Fruit fly (Drosophila melanogaster) ovary, adult (tissue): ENCODE measurements around the gene Elal.

Experiments
- CG17801 ChIP-seq: fragments of 200-800 bp; optimal IDR thresholded peaks from 2 replicates; lab custom pipeline; 2019; ENCODE audit warnings: missing biosample characterization, mild to moderate bottlenecking, missing genetic modification characterization, moderate library complexity; ENCODE audit not compliant: partially characterized antibody

Gene Elal

DNA sequence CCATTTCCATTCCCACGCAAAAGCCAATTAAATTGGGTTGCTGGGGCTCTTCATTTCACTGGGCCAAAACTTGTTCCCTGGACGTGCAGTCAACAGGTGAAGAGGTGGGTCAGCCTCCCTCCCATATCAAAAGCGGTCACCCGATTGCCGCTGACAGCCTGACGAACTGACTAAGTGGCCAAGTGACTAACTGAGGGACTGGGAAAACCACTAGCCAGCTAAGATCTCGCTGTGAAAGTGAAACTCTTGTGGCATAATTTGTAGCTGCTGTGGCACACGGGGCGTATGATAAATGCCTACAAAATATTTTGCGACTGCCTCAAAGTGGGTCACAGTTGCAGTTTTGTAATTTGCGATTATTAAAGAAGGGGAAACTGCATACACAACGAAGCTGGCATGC lies 23.3 kb downstream of the Elal start:
- no peak for TF ChIP-seq CG17801 (GFP tag; lab: Kevin White, UChicago)

DNA sequence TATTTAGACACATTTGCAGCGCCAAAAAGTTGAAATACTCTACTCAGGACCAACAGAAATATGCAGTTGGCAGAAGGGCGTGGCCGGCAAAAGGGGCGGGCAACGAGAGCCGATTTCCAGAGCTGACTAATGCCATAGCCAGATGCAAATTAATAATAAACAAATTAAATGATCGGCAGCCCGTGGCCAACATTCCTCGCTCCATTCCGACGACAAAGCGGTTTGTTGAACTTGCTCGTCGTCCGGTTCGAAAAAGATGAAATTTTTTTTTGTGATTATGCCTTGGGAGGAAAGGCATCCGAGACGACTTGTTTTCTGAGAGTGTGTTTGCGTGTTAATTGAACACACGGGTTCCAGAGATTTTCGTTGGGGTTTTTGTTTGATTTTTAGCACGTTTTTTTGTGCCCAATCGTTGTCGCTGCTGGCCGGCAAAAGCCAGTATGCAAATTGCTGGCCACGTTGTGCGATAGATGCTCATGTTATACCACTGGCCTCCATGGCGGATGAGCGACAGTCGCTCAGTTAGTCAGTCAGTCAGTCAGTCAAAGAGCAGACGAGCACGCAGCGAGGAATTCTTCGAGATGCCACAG lies 24.2 kb downstream of the Elal start:
- TF ChIP-seq CG17801 (GFP tag; lab: Kevin White, UChicago), result no peak

DNA sequence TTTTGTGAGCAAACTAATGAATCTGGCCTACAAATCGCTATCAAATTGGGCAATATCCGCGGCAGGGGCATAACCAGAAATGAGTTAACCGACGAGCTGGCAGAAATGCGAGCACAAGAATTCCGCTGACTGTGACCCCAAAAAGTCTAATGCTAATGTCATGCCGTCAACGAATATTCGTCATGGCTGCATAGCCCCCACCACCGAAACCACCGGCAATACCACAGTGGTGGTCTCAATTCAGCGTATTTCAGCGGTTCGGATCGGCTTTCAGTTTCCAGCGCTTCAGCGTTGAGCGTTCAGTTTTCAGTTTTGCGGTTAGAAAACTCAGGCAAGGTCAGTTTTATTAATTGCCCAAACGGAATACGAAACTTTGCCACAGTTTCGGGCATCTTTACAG lies 25.1 kb downstream of the Elal start:
- TF ChIP-seq CG17801 (GFP tag; lab: Kevin White, UChicago), result no peak

DNA sequence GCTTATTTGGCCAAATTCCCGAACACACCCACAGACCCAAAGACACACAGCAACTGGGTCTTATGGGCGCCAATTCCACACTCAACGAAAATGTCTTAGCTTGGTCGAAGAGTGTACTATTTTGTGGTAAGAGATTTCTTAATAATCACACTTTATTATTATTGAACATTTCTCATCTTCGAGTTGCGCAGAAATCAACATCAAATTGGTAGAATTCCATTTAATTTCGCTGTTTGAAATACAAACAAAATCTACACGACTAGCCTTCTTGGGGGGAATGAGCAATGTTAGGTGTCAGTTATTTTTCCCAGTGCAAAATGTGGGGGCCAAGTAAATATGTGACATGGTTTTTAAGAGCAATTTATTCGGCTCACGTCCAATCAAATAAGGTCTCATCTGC lies 25.8 kb downstream of the Elal start:
- TF ChIP-seq CG17801 (GFP tag; lab: Kevin White, UChicago), result no peak

DNA sequence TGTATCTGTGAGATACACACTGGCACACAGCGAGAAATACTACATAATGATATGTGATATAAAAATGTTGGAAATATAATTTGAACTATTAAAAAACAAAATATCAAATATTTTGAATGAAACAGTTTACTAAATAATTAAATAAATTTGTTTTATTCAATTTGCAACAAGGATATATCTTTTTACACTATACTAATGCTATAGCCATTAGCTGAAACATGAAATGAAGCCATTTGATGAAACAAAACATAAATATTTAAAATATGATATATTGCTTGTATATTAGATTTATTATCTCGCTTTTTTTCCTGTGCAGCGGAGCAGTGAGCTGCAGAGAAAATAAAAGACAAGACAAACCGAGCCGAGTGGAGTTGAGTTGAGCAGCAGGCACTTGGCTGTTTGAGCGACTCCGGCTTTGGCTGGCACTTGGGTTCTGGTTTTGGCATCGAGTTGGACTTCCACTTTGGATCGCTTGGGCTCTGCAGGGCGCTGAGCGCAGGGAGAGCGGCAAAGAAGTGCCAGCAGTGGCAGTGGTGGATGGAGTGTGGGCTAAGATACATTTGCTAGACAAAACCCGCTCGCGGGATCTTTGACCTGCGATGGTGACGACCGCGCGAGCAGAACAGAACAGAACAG lies 28.3 kb downstream of the Elal start:
- TF ChIP-seq CG17801 (GFP tag; lab: Kevin White, UChicago), result no peak

DNA sequence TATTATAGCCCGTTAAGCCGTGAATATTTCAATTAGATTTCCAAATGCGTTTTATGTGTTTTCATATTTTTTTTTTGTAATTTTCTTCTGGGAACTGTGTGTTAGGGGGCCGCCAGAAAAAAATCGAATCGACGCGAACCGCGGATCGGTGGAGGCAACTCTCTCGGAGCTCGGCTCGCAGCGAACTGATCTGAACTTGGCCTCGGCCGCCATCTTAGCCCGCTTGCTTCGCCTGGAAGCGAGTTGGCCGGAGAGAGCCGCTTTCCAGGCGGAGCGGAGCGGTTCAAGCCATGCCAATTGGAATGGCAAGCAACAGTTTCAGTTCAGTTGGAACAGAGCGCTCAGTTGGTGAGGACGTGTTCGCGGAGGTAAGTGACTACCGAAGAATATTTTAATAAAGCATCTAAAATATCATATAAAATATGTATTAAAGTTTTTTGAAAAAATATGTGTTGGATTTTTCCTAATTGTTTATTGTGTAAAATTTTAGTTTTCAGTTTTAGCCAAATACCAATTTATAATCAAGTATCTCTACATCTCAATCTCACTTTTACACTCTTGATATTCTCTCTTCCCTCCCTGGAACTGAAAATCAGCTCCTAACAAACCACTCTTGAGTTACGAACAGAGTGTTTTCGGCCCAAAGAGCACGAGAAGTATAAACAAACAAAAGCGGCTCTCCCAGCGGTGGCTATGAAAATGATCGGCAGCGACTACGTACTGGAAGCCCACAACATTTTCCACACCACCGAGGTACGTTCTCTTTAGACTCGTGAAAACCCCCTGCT lies 29.5 kb downstream of the Elal start, which contains the start of the genes CG31121 and CG11069:
Gene CG31121 (minus strand): TSS at position 187 of the 788 bp plus-strand sequence.
Gene CG11069 (plus strand): TSS at position 324 of the 788 bp plus-strand sequence.
- no peak for TF ChIP-seq CG17801 (GFP tag; lab: Kevin White, UChicago)

DNA sequence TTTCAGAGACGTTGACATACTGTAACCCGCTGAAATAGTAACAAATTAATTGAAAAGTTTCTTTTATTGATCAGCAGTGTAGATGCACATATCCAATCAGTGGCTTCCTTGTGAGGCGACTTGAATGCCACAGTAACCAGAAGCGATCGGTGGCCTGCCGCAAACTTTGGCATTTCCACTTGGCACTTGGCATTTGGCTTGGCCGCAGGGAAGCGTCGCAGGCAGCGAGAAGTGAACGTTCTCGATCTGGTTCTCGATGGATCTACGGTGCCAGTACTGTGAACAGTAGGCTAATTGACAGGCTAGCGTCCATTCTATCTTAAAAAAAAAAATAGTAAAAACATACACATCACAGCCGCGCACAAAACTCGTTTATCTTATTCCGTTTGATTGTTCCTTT lies 35.7 kb downstream of the Elal start, which contains the start of gene CG10845:
Gene CG10845 (plus strand): TSS at position 301 of the 400 bp plus-strand sequence.
- no peak for TF ChIP-seq CG17801 (GFP tag; lab: Kevin White, UChicago)

DNA sequence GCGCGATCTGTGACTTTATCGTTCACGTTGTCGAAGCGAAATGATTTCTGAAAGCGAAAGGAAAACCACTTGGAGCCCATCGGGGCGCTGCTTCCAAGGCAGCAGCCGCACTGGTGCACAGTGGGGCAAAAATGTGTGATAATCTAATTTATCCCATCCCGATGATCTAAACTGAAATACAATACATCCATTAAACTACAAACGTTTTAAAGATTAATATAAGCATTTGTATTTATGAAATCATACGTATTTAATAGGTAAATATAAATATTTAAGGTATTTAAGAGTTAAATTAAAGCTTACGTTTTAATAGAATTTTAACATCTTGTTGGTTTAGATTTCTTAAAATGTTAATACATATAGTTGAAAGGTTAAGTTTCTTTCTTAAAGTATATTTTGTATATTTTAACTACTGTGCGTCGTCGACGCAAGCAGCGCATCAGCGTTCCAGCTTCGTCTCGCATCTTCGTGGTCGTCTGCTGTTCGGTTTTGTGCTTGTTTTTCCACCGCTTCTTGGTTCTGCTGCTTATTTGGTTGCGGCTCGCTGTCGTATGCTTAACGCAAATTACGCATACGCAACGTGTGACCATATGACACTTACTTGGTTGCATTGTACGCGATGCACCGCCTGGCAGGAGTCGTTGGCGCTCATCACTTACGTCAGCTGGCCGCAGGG lies 40.9 kb downstream of the Elal start, which contains the start of gene CG13643:
Gene CG13643 (minus strand): TSS at position 46 of the 676 bp plus-strand sequence.
- TF ChIP-seq CG17801 (GFP tag; lab: Kevin White, UChicago), result no peak

DNA sequence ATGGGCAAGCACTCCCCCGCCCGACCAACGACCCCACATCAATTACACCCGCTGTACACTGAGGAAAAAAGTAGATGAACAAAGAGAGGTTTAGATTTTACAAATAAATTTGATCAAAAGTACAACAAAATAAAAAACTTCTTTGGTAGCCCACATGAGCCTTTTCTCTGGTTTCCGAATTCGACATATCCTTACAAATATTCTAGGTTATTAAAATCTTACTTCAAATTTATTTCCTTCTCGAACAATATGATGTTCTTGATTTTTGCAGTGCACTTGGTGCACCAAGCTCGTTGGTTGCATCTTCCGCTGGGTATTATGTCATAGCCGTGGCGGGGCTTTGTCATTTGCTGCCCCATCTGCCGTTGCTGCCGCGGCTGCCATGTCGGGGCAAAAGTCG lies 41.5 kb downstream of the Elal start:
- TF ChIP-seq CG17801 (GFP tag; lab: Kevin White, UChicago), result no peak

DNA sequence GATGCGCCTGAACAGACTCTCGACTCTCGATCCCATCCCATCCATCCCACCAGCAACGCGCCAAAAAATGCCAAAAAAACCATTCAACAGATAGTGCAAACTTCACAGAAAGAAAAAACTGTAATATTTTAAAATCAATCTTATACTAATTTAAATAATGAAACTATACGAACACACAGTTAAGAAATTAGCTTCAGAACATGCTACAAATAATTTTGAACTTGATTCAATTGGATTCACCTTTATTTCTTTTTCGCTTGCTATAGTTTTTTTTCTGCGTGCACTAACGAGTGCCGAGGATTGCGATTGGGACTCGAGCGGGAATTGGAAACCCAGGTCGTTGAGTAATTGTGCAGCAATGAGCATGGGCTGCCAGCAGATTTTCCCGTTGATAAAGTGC lies 42.9 kb downstream of the Elal start:
- no peak for TF ChIP-seq CG17801 (GFP tag; lab: Kevin White, UChicago)

DNA sequence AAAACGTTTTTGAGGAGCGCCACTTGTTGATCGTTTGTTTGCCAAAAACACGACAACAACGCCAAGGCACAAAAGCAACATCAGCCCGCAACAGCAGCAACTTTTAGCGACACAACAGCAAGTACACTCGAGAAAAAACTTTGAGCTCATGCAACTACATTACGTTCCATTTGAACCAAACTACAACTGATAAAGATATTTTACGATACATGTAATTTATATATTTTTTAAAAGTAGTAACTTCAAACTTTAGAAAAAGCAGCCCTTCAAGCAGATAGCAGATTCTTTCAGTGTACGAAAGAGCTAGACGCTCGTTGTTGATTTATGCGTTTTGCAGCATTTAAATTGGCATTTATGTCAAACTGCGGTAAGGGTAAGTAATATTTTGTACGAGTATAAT lies 44.9 kb downstream of the Elal start:
- no peak for TF ChIP-seq CG17801 (GFP tag; lab: Kevin White, UChicago)

DNA sequence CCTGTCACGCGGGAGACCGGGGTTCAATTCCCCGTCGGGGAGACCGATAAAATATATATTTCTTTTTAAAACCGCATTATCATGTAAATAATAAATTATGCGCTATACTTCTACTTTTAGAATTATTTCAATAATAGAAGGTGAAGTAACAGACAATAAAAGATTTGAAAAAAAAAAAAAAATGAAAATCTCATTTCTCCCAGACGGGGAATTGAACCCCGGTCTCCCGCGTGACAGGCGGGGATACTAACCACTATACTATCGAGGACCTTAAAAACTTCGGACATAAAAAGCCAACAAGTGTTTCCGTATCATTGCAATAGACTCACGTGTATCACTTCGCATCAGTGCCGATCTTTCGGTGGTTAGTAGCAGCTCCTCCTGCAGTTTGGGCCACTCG lies 49.7 kb downstream of the Elal start:
- TF ChIP-seq CG17801 (GFP tag; lab: Kevin White, UChicago), result no peak
